Fruit fly (Drosophila melanogaster) whole organism: ENCODE data around the gene mRpS18A.

Experiments
- CG8478 ChIP-seq: fragments of >200 bp; optimal IDR thresholded peaks from 2 replicates; lab custom pipeline; 2018; ENCODE audit warnings: inconsistent platforms
- usp ChIP-seq: fragments of >200 bp; optimal IDR thresholded peaks from 2 replicates; lab custom pipeline; 2017; ENCODE audit warnings: missing biosample characterization, missing genetic modification characterization, mixed read lengths

DNA sequence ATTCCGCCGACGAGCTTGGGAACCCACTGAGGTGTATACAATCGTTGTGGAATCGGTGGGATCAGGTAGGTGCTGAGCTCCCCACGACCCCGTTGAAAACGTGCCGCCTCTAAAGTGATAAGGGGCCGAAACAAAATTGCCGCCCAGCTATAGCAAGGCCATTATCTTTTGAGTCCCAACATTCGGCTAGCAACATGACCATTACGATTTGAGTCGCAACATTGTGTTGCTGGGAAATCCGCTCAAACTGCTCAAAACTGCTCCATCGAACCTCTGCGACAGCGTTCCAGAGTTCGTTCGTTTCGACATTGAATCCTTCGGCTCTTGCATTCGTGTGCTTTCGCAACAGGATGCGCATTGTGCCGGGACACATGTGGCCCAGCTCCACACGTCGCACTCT, 33.5 kb downstream of the mRpS18A start, which contains the start of gene CG11741:
- TF ChIP-seq usp (GFP tag; lab: Kevin White, UChicago) = no peak
- TF ChIP-seq CG8478 (lab: Kevin White, UChicago) = no peak
